1 fruit fly cellular context compared by ENCODE assay signal in genomic region chr2L:3629466-3629865, dm6.
A peak's percentile ranks its signal among the peaks of the same experiment; 100 is the strongest.
TF ChIP-seq lines count a peak whose summit lies in the region.

No protein-coding gene starts in this region.

TF ChIP-seq in whole organism, embryonic, 481 proteins besides CTCF, POLR2A, EP300 and RAD21 (continued from another document):
- TF ChIP-seq scrt (GFP tag; optimal IDR thresholded peaks at IDR 0.05; lab: Kevin White, UChicago) (peak; percentile 25), ind (GFP tag; optimal IDR thresholded peaks at IDR 0.05; lab: Kevin White, UChicago) (peak; percentile 38), chif (GFP tag; optimal IDR thresholded peaks at IDR 0.05; lab: Kevin White, UChicago) (no peak), hkb (optimal IDR thresholded peaks at IDR 0.05; lab: Kevin White, UChicago) (no peak), hkb (GFP tag; IDR thresholded peaks at IDR 0.05; lab: Robert Waterston, UW) (0 out of 2 replicates have a peak, but pooled peaks have one; percentile 34), twi (tag; optimal IDR thresholded peaks at IDR 0.05; lab: Kevin White, UChicago) (no peak), Gsc (GFP tag; IDR thresholded peaks at IDR 0.05; lab: Robert Waterston, UW) (no peak), Stat92E (GFP tag; optimal IDR thresholded peaks at IDR 0.05; lab: Kevin White, UChicago) (no peak), Optix (GFP tag; IDR thresholded peaks at IDR 0.05; lab: Robert Waterston, UW) (no peak), Sry-δ (GFP tag; optimal IDR thresholded peaks at IDR 0.05; lab: Kevin White, UChicago) (no peak), Blimp-1 (GFP tag; optimal IDR thresholded peaks at IDR 0.05; lab: Kevin White, UChicago) (peak; percentile 18), CG12071 (GFP tag; optimal IDR thresholded peaks at IDR 0.05; lab: Kevin White, UChicago) (no peak), CG7745 (tag; optimal IDR thresholded peaks at IDR 0.05; lab: Kevin White, UChicago) (no peak), CG2120 (GFP tag; optimal IDR thresholded peaks at IDR 0.05; lab: Kevin White, UChicago) (peak; percentile 75)
